Worm (Caenorhabditis elegans): ENCODE data around the gene rmif-2.

The rmif-2 gene

DNA sequence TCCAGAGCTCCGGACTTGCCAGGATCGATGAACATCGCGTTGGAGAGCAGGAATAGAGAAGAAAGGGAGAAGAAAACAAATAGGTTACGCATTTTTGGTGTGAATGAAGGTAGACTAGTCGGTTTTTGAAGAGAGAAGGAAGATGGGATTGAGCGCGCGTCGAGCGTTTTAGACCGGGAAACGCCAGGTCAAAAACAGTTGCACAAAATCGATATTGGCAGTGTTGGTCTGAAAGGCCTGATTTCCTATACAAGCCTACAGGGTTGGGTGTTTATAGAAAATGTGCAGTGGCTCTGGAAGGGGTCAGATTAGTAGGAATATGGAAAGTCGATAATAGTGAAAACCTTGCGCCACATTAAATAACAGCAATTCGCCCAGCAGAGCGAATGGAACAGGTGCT is 22.5 kb downstream of the rmif-2 start, which contains the start of gene dsl-2:
dsl-2 (minus strand) TSS at position 101 of the 400 bp plus-strand sequence.
- no peak for TF ChIP-seq tbx-37 (GFP tag; conservative IDR thresholded peaks at IDR 0.05)
- TF ChIP-seq tra-4 (tag; optimal IDR thresholded peaks at IDR 0.05), result no peak
- no peak for TF ChIP-seq sea-1 (GFP tag; conservative IDR thresholded peaks at IDR 0.05)
- no peak for TF ChIP-seq ceh-13 (GFP tag; optimal IDR thresholded peaks at IDR 0.05)
- TF ChIP-seq ceh-36 (tag; optimal IDR thresholded peaks at IDR 0.05), result no peak
- TF ChIP-seq hnd-1 (tag; optimal IDR thresholded peaks at IDR 0.05), result no peak
- TF ChIP-seq ama-1 (optimal IDR thresholded peaks at IDR 0.05), result no peak
- no peak for TF ChIP-seq aly-1 (tag; optimal IDR thresholded peaks at IDR 0.05)
- no peak for TF ChIP-seq F13C5.2 (tag; optimal IDR thresholded peaks at IDR 0.05)
- no peak for TF ChIP-seq scrt-1 (GFP tag; IDR thresholded peaks at IDR 0.05)
- no peak for TF ChIP-seq ets-7 (tag; optimal IDR thresholded peaks at IDR 0.05)
- TF ChIP-seq B0310.2 (tag; optimal IDR thresholded peaks at IDR 0.05), result no peak
- TF ChIP-seq flt-1 (GFP tag; IDR thresholded peaks at IDR 0.05), result no peak
- TF ChIP-seq tbx-11 (GFP tag; IDR thresholded peaks at IDR 0.05), result no peak
- no peak for TF ChIP-seq hmbx-1 (tag; optimal IDR thresholded peaks at IDR 0.05)
- TF ChIP-seq pes-1 (GFP tag; IDR thresholded peaks at IDR 0.05), result no peak

DNA sequence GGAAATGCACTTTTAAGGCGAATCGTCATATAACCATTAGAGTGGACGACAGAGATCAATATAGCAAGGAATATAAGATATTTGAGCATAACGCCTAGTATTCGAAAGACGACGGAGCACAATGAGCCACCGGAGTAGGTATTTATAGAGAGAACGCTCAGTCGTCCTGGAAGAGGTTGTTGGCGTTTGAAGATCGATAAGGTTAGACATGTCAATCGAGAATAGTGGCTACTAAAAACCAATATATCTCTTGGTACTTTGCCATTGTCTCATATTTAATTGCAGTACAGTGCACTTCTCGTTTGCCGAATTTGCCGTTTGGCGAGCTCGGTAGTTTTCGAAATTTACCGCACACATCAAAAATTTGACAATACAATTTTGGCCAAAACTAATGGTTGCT is 25.6 kb downstream of the rmif-2 start, which contains the start of gene dsl-1:
dsl-1 (minus strand) TSS at position 101 of the 400 bp plus-strand sequence.
- TF ChIP-seq ceh-36 (tag; optimal IDR thresholded peaks at IDR 0.05) (no peak), ets-7 (tag; optimal IDR thresholded peaks at IDR 0.05) (no peak), hmg-4 (GFP tag; optimal IDR thresholded peaks at IDR 0.05) (no peak), tbx-37 (GFP tag; conservative IDR thresholded peaks at IDR 0.05) (no peak), sea-1 (GFP tag; conservative IDR thresholded peaks at IDR 0.05) (no peak), ceh-13 (GFP tag; optimal IDR thresholded peaks at IDR 0.05) (no peak), scrt-1 (GFP tag; IDR thresholded peaks at IDR 0.05) (no peak), tbx-11 (GFP tag; IDR thresholded peaks at IDR 0.05) (no peak), ama-1 (optimal IDR thresholded peaks at IDR 0.05) (no peak), tra-4 (tag; optimal IDR thresholded peaks at IDR 0.05) (no peak)

DNA sequence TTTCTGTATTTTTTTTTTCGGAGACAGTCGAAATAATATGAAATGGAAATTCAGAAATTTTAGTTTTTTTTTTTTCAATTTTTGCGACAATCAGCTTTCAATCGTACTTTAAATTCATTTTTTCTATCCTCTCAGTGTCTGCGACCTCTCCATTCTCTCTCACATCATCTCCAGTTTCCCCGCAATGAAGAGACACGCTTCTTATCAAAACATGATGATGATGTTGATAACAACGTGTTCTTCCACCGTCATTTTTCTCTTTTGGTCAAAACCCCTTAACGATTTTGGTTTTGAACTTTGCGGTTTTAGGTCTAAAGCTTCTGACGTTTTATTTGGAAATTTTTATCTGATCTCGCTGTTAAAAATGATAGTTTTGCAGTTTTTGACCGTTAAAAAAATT is 26.9 kb downstream of the rmif-2 start:
- TF ChIP-seq hmbx-1 (tag; optimal IDR thresholded peaks at IDR 0.05) (no peak), flt-1 (GFP tag; IDR thresholded peaks at IDR 0.05) (no peak), aly-1 (tag; optimal IDR thresholded peaks at IDR 0.05) (no peak), pes-1 (GFP tag; IDR thresholded peaks at IDR 0.05) (no peak), ets-7 (tag; optimal IDR thresholded peaks at IDR 0.05) (no peak), F13C5.2 (tag; optimal IDR thresholded peaks at IDR 0.05) (no peak), tbx-37 (GFP tag; conservative IDR thresholded peaks at IDR 0.05) (no peak), hnd-1 (tag; optimal IDR thresholded peaks at IDR 0.05) (no peak), ceh-36 (tag; optimal IDR thresholded peaks at IDR 0.05) (no peak), ama-1 (optimal IDR thresholded peaks at IDR 0.05) (no peak), scrt-1 (GFP tag; IDR thresholded peaks at IDR 0.05) (no peak), tra-4 (tag; optimal IDR thresholded peaks at IDR 0.05) (no peak), sea-1 (GFP tag; conservative IDR thresholded peaks at IDR 0.05) (no peak), hmg-4 (GFP tag; optimal IDR thresholded peaks at IDR 0.05) (no peak)

DNA sequence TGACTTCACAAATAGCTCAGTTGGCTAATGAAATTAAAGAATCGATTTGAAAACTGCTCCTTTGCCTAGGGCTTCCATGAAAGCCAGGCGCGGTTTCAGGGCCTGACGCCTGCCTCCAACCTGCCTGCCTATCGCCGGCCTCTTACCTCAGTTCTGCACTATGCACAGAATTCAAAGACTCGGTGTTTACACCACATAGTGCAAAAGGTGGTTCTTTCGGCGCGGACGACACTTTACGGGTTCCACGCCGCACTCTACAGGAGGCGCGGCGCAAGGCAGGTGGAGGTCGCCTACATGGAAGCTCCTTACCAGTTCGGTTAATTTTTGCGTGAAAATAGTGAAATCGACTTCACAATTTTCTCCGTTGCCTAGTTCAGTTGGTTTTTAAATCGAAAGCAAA is 27.4 kb downstream of the rmif-2 start:
- TF ChIP-seq tra-4 (tag; optimal IDR thresholded peaks at IDR 0.05) (no peak), hnd-1 (tag; optimal IDR thresholded peaks at IDR 0.05) (no peak), pes-1 (GFP tag; IDR thresholded peaks at IDR 0.05) (no peak), ets-7 (tag; optimal IDR thresholded peaks at IDR 0.05) (no peak), ceh-36 (tag; optimal IDR thresholded peaks at IDR 0.05) (no peak), sea-1 (GFP tag; conservative IDR thresholded peaks at IDR 0.05) (no peak), aly-1 (tag; optimal IDR thresholded peaks at IDR 0.05) (no peak), tbx-37 (GFP tag; conservative IDR thresholded peaks at IDR 0.05) (no peak), ceh-13 (GFP tag; optimal IDR thresholded peaks at IDR 0.05) (no peak), B0310.2 (tag; optimal IDR thresholded peaks at IDR 0.05) (no peak), ama-1 (optimal IDR thresholded peaks at IDR 0.05) (no peak), tbx-11 (GFP tag; IDR thresholded peaks at IDR 0.05) (no peak)

DNA sequence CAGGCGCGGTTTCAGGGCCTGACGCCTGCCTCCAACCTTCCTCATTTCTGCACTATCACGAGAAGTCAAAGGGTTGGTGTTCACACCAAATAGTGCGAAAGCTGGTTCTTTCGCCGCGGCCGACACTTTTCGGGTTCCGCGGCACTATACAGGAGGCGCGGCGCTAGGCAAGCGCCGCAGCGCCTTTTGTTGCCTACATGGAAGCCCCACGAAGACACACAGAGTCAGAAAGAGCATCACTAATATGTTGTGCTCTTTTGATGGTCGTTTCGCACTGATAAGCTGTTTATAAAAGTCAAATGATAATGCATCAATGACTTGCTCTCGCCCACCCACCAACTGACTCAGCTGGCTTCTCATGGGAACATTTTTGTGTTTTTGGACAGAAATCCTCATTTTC is 29.5 kb downstream of the rmif-2 start:
- TF ChIP-seq hnd-1 (tag; optimal IDR thresholded peaks at IDR 0.05) (no peak), flt-1 (GFP tag; IDR thresholded peaks at IDR 0.05) (no peak), ama-1 (optimal IDR thresholded peaks at IDR 0.05) (no peak), ceh-36 (tag; optimal IDR thresholded peaks at IDR 0.05) (no peak), ets-7 (tag; optimal IDR thresholded peaks at IDR 0.05) (no peak), B0310.2 (tag; optimal IDR thresholded peaks at IDR 0.05) (no peak), tbx-11 (GFP tag; IDR thresholded peaks at IDR 0.05) (no peak), aly-1 (tag; optimal IDR thresholded peaks at IDR 0.05) (no peak), tra-4 (tag; optimal IDR thresholded peaks at IDR 0.05) (no peak), hmbx-1 (tag; optimal IDR thresholded peaks at IDR 0.05) (no peak)

DNA sequence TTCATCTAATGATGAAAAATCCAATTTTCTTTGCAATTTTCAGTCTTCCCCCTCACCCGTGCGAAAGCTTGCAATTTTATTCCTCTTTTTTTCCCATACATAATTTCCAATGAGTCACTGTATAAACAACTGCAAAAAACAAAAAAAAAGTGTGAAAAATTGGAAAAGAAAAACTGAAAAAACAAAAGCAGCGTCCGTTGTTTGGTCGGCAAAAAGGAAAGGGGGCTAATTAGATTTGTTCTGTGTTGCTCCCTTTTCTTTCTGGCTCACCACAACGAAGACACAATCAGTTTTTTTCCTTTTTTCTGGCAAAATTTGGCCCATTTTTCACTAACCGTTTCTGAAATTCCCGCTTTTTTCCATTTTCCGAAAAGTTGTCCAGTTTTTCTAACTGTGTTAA is 30.0 kb downstream of the rmif-2 start:
- TF ChIP-seq hmg-4 (GFP tag; optimal IDR thresholded peaks at IDR 0.05), result no peak
- TF ChIP-seq F13C5.2 (tag; optimal IDR thresholded peaks at IDR 0.05), result no peak
- no peak for TF ChIP-seq ets-7 (tag; optimal IDR thresholded peaks at IDR 0.05)
- TF ChIP-seq sea-1 (GFP tag; conservative IDR thresholded peaks at IDR 0.05), result no peak
- no peak for TF ChIP-seq tra-4 (tag; optimal IDR thresholded peaks at IDR 0.05)
- TF ChIP-seq tbx-11 (GFP tag; IDR thresholded peaks at IDR 0.05), result no peak
- no peak for TF ChIP-seq B0310.2 (tag; optimal IDR thresholded peaks at IDR 0.05)
- TF ChIP-seq hnd-1 (tag; optimal IDR thresholded peaks at IDR 0.05), result no peak
- no peak for TF ChIP-seq ceh-36 (tag; optimal IDR thresholded peaks at IDR 0.05)
- TF ChIP-seq ama-1 (optimal IDR thresholded peaks at IDR 0.05), result no peak
- no peak for TF ChIP-seq scrt-1 (GFP tag; IDR thresholded peaks at IDR 0.05)
- TF ChIP-seq ceh-13 (GFP tag; optimal IDR thresholded peaks at IDR 0.05), result no peak
- TF ChIP-seq hmbx-1 (tag; optimal IDR thresholded peaks at IDR 0.05), result no peak
- no peak for TF ChIP-seq aly-1 (tag; optimal IDR thresholded peaks at IDR 0.05)
- no peak for TF ChIP-seq pes-1 (GFP tag; IDR thresholded peaks at IDR 0.05)
- no peak for TF ChIP-seq tbx-37 (GFP tag; conservative IDR thresholded peaks at IDR 0.05)
- no peak for TF ChIP-seq flt-1 (GFP tag; IDR thresholded peaks at IDR 0.05)

DNA sequence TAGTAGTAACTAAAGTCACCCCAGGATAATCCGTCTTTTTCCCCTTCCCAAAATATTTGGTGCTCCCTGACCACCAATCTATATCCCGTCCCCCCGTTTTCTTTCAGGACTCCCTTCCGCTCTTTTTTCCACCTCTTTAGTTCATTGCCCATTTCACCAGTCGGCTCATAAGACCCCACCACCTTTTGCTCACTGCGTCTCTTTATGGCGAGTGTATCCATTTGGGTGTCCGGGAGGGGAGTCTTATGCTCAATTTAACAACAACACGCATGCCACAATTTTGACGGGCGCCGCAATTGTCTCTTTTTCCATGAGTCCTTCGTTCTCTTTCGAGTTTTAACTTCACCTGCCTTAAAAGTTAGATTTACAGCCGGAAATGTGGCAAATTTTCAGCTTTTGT is 30.8 kb downstream of the rmif-2 start:
- TF ChIP-seq tra-4 (tag; optimal IDR thresholded peaks at IDR 0.05) (no peak), hnd-1 (tag; optimal IDR thresholded peaks at IDR 0.05) (no peak), ceh-36 (tag; optimal IDR thresholded peaks at IDR 0.05) (no peak), sea-1 (GFP tag; conservative IDR thresholded peaks at IDR 0.05) (no peak), hmg-4 (GFP tag; optimal IDR thresholded peaks at IDR 0.05) (no peak), tbx-37 (GFP tag; conservative IDR thresholded peaks at IDR 0.05) (no peak)
